Worm (Caenorhabditis elegans): ENCODE results near the gene C03E10.3.

The C03E10.3 gene

DNA sequence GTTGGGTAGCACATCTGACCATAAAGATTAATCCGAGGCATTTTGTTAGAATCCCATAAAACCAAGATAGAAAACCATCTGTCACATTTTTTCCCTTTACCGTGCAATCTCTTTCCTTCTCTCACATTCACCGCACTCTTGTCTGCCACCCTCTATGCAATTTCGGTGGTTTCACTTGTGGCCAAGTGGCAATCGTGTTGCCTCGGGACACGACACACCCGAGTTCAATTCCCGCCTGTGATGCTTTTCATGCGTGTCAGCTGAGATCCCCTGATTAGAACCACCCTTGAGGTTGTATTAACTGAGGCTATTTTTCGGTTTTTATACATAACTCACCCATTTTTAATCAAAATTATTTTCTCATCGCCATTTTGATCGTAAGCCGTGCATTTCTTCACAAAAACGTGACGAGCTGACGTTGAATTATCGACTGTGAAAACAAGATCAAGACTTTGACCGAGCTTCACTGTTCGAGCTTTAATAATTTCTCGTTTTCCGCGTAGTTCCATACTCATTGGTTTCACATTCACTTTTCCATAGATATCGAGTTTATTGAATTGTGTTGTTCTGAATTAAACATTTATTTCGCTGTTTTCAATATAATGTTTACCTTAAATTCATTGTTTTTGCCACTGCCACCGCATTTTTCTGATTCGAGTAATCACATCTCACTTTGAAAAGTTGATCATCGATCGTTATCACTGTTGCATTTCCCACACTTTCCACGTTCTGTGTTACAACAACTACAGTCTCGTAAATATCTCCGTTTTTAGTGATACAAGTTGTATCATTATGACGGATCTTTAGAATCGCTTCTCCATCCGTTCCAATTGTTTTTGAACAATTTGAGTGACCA is 28.0 kb downstream of the C03E10.3 start (continued):
- TF ChIP-seq lin-15B (tag; optimal IDR thresholded peaks at IDR 0.05) (no peak), pqm-1 (tag; optimal IDR thresholded peaks at IDR 0.05) (no peak), alr-1 (tag; optimal IDR thresholded peaks at IDR 0.05; ENCODE audit: borderline replicate concordance) (no peak), pax-3 (tag; optimal IDR thresholded peaks at IDR 0.05) (peak; percentile 35), nhr-84 (tag; optimal IDR thresholded peaks at IDR 0.05) (no peak), hlh-4 (tag; optimal IDR thresholded peaks at IDR 0.05) (no peak), xbp-1 (tag; optimal IDR thresholded peaks at IDR 0.05) (peak; percentile 66), ceh-88 (GFP tag; IDR thresholded peaks at IDR 0.05) (no peak), unc-30 (tag; optimal IDR thresholded peaks at IDR 0.05) (no peak), nhr-77 (tag; optimal IDR thresholded peaks at IDR 0.05) (peak; percentile 74), lir-3 (tag; optimal IDR thresholded peaks at IDR 0.05; ENCODE audit: poor library complexity) (peak; percentile 48), snu-23 (GFP tag; optimal IDR thresholded peaks at IDR 0.05) (peak; percentile 70)

DNA sequence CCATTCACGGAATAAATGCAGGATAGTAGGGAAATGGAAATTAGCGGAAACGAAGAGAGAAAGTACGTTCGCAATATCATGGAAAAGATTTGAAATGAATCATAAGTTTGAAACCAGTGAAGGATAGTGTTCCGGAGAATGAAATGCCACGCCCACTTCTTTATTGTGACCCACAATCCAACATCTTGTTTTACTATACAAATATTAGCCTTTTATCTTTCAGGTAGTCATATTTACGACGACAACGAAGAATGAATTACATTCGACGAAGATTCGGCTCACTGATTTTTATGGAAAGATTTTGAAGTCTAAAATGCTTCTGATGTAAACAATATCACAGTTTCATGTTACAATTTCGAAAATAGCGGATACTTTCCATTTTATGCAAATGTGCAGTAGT is 30.6 kb downstream of the C03E10.3 start, which contains the start of gene cutl-18:
Gene cutl-18, minus strand, starts transcription at position 101 of the 400 bp plus-strand sequence.
- TF ChIP-seq aha-1 (tag; optimal IDR thresholded peaks at IDR 0.05): no peak
- no peak for TF ChIP-seq nhr-84 (tag; optimal IDR thresholded peaks at IDR 0.05)
- TF ChIP-seq tbx-2 (tag; optimal IDR thresholded peaks at IDR 0.05): no peak
- TF ChIP-seq fkh-10 (GFP tag; optimal IDR thresholded peaks at IDR 0.05): no peak
- TF ChIP-seq nhr-12 (tag; optimal IDR thresholded peaks at IDR 0.05): no peak
- no peak for TF ChIP-seq lin-39 (tag; optimal IDR thresholded peaks at IDR 0.05)
- TF ChIP-seq ceh-82 (tag; optimal IDR thresholded peaks at IDR 0.05): no peak
- no peak for TF ChIP-seq ceh-88 (GFP tag; IDR thresholded peaks at IDR 0.05)
- TF ChIP-seq ztf-11 (tag; optimal IDR thresholded peaks at IDR 0.05): no peak
- TF ChIP-seq lin-35 (GFP tag; optimal IDR thresholded peaks at IDR 0.05): no peak
- TF ChIP-seq zip-4 (GFP tag; optimal IDR thresholded peaks at IDR 0.05): no peak
- TF ChIP-seq nhr-28 (tag; optimal IDR thresholded peaks at IDR 0.05): no peak

DNA sequence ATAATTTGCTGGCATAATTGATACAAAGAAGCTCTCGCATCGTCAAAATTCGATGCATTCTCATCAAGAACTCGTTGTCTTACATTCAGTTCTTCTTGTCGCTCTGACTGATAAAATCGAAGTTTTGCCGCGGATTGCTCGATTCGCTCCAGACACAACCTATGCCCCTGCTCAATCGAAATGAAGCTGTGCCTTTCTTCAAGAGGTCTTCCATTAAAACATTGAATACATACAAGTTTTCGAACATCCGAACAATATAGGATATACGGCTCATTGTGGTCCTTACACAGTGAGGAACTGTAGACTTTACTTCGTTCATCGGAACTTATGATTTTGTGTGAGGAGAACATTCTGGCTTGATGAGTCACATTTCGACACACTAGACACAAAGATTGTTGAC is 34.6 kb downstream of the C03E10.3 start:
- TF ChIP-seq mab-9 (GFP tag; IDR thresholded peaks at IDR 0.05): no peak
- peak; percentile 61 for TF ChIP-seq nhr-85 (tag)
- no peak for TF ChIP-seq F16B12.6 (tag; optimal IDR thresholded peaks at IDR 0.05)
- no peak for TF ChIP-seq elt-3 (tag; optimal IDR thresholded peaks at IDR 0.05)
- TF ChIP-seq unc-98 (GFP tag; IDR thresholded peaks at IDR 0.05): no peak

DNA sequence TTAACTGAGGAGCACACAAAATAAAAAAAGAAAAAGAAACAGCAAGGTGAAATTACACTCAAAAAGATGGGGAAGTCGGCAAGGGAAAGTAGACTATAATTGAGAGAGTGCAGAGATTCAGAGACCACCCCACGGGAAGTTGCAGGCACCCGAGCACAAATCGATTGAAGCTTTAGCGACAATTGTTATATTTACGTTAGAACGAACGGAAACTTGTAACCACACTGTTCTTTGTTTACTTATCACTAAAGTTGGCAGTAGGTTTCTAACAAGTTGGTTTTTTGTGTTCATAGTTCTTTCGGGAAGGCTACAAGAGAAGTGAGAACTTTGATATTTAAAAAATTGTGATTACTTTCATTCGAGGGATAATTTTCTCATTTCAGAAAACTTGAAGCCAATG is 35.5 kb downstream of the C03E10.3 start, which contains the start of gene F47G9.4:
Gene F47G9.4, minus strand, starts transcription at position 98 of the 400 bp plus-strand sequence.
- TF ChIP-seq lin-14 (GFP tag; optimal IDR thresholded peaks at IDR 0.05): peak; percentile 32
- no peak for TF ChIP-seq ces-1 (GFP tag; optimal IDR thresholded peaks at IDR 0.05)
- TF ChIP-seq snu-23 (GFP tag; optimal IDR thresholded peaks at IDR 0.05): no peak
- TF ChIP-seq ceh-82 (tag; optimal IDR thresholded peaks at IDR 0.05): peak in 1 of 3 experiments; percentile 9
- TF ChIP-seq mab-9 (GFP tag; IDR thresholded peaks at IDR 0.05): no peak
- no peak for TF ChIP-seq irx-1 (tag; optimal IDR thresholded peaks at IDR 0.05)
- TF ChIP-seq fkh-10 (GFP tag; optimal IDR thresholded peaks at IDR 0.05): no peak
- no peak for TF ChIP-seq tbx-2 (tag; optimal IDR thresholded peaks at IDR 0.05)
- TF ChIP-seq fkh-4 (tag; optimal IDR thresholded peaks at IDR 0.05; ENCODE audit: borderline replicate concordance): no peak
- no peak for TF ChIP-seq hlh-17 (GFP tag; optimal IDR thresholded peaks at IDR 0.05; ENCODE audit: borderline replicate concordance)
- no peak for TF ChIP-seq egl-13 (tag; optimal IDR thresholded peaks at IDR 0.05)
- peak in 1 of 2 experiments; percentile 15 for TF ChIP-seq lsy-2 (tag; optimal IDR thresholded peaks at IDR 0.05)
- TF ChIP-seq alr-1 (tag; optimal IDR thresholded peaks at IDR 0.05; ENCODE audit: borderline replicate concordance): no peak
- TF ChIP-seq swsn-7 (tag; optimal IDR thresholded peaks at IDR 0.05): no peak
- TF ChIP-seq rnt-1 (tag; optimal IDR thresholded peaks at IDR 0.05): peak; percentile 8
- no peak for TF ChIP-seq unc-86 (tag; optimal IDR thresholded peaks at IDR 0.05)
- TF ChIP-seq C04F5.9 (tag; optimal IDR thresholded peaks at IDR 0.05): no peak
- TF ChIP-seq nhr-11 (tag; optimal IDR thresholded peaks at IDR 0.05): no peak
- TF ChIP-seq nhr-76 (tag; optimal IDR thresholded peaks at IDR 0.05): no peak
- TF ChIP-seq nhr-90 (tag; optimal IDR thresholded peaks at IDR 0.05; ENCODE audit: poor library complexity): no peak
- no peak for TF ChIP-seq unc-130 (tag; optimal IDR thresholded peaks at IDR 0.05)
